Worm (Caenorhabditis elegans) whole organism, L4/young adult: ENCODE measurements around the gene ZK662.6.

Source experiments
- W03F9.2 ChIP-seq: fragments of 150-350 bp; optimal IDR thresholded peaks from 2 replicates; lab custom pipeline; 2014; ENCODE audit warnings: missing biosample characterization, missing genetic modification characterization
- dao-5 ChIP-seq: sonication (generic microtip); optimal IDR thresholded peaks from 2 replicates; lab custom pipeline; 2016; ENCODE audit warnings: missing genotype, missing genetic modification characterization, moderate library complexity, missing compliant biosample characterization
- him-1 ChIP-seq: sonication (generic microtip); optimal IDR thresholded peaks from 2 replicates; lab custom pipeline; 2016; ENCODE audit warnings: missing genotype, missing genetic modification reagents, missing genetic modification characterization, missing compliant biosample characterization

DNA sequence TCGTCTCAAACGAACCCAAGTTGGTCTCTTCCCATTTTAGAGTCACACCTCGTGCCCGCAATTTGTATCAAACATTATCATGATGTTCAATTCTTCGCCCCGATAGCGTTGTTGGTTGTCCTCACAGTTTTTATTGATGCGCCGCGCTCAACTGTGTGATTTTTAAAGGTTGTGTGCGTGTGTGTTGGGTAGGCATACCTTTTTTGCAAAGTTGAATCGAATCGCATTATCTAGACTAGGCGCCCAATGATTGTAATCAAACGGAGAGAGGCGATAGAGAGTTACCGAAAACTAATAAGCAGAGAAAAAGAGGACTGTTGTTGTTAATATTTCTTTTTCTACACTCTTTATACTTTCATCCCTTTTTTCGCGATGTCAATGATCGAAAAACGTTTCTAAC, 18.2 kb upstream of the ZK662.6 start:
- TF ChIP-seq him-1 (tag; lab: Kevin White, UChicago) = no peak
- TF ChIP-seq dao-5 (tag; lab: Kevin White, UChicago) = no peak
- no peak for TF ChIP-seq W03F9.2 (tag; lab: Kevin White, UChicago)
